Worm (Caenorhabditis elegans) whole organism, L4 larva: ENCODE data around the gene ZK697.14.

Experiments used
- F49E8.2 ChIP-seq: sonication (generic microtip); optimal IDR thresholded peaks from 2 replicates; lab custom pipeline; 2016; ENCODE audit warnings: missing compliant biosample characterization, mild to moderate bottlenecking, missing genetic modification characterization, borderline replicate concordance
- ama-1 ChIP-seq: fragments of 150-350 bp; optimal IDR thresholded peaks from 2 replicates; lab custom pipeline; 2014; ENCODE audit warnings: inconsistent platforms, mixed read lengths
- daf-16 ChIP-seq, 3 experiments: sonication (generic microtip); optimal IDR thresholded peaks; 2 replicates each; lab custom pipeline; 2016 to 2017; ENCODE audit warnings: missing genetic modification characterization in 3 of 3, missing genetic modification reagents in 3 of 3, mild to moderate bottlenecking in 2 of 3, missing compliant biosample characterization in 2 of 3, missing biosample characterization in 1 of 3, moderate library complexity in 1 of 3
- egl-27 ChIP-seq: sonication (generic microtip); optimal IDR thresholded peaks from 3 replicates; lab custom pipeline; 2017; ENCODE audit warnings: missing biosample characterization, missing genetic modification reagents, missing genetic modification characterization
- fkh-10 ChIP-seq: fragments of 150-350 bp; optimal IDR thresholded peaks from 2 replicates; lab custom pipeline; 2014; ENCODE audit warnings: missing biosample characterization, missing genetic modification reagents, missing genetic modification characterization
- hlh-11 ChIP-seq: fragments of 200-800 bp; sonication (Bioruptor generic); optimal IDR thresholded peaks from 2 replicates; lab custom pipeline; 2018; ENCODE audit warnings: mild to moderate bottlenecking, missing genetic modification characterization, missing compliant biosample characterization
- hlh-30 ChIP-seq: sonication (generic microtip); optimal IDR thresholded peaks from 2 replicates; lab custom pipeline; 2017; ENCODE audit warnings: antibody characterized with exemption, mild to moderate bottlenecking, missing genetic modification characterization, missing compliant biosample characterization; ENCODE audit not compliant: insufficient read depth
- jun-1 ChIP-seq: fragments of 150-350 bp; optimal IDR thresholded peaks from 2 replicates; lab custom pipeline; 2014; ENCODE audit warnings: missing biosample characterization, missing genetic modification reagents, missing genetic modification characterization
- nhr-25 ChIP-seq: sonication (generic microtip); optimal IDR thresholded peaks from 2 replicates; lab custom pipeline; 2017; ENCODE audit warnings: missing genetic modification characterization, mild to moderate bottlenecking, missing compliant biosample characterization, antibody characterized with exemption, moderate library complexity, borderline replicate concordance; ENCODE audit not compliant: insufficient read depth
- pha-4 ChIP-seq, 2 experiments: fragments of 150-350 bp in 1 of 2; fragments of 200-800 bp in 1 of 2; sonication (Bioruptor generic) in 1 of 2; IDR thresholded peaks in 1 of 2; optimal IDR thresholded peaks in 1 of 2; 2 replicates each; pipeline versions ENCODE4 v1.3.6 to Lab custom; 2014 to 2022; ENCODE audit warnings: missing genetic modification characterization in 2 of 2, missing genetic modification reagents in 2 of 2, missing biosample characterization in 1 of 2, missing compliant biosample characterization in 1 of 2
- pqm-1 ChIP-seq: sonication (generic microtip); optimal IDR thresholded peaks from 2 replicates; lab custom pipeline; 2017; ENCODE audit warnings: missing biosample characterization, missing genetic modification characterization
- snpc-4 ChIP-seq: fragments of 150-350 bp; optimal IDR thresholded peaks from 2 replicates; lab custom pipeline; 2014; ENCODE audit warnings: missing biosample characterization, missing genetic modification characterization
- zag-1 ChIP-seq: fragments of 150-350 bp; optimal IDR thresholded peaks from 2 replicates; lab custom pipeline; 2014; ENCODE audit warnings: missing biosample characterization, missing genetic modification characterization
- ztf-11 ChIP-seq: fragments of 150-350 bp; optimal IDR thresholded peaks from 2 replicates; lab custom pipeline; 2014; ENCODE audit warnings: missing biosample characterization, missing genetic modification characterization

ce11 chrV:1731918-1732317, 23.6 kb downstream of the ZK697.14 start, which contains the start of gene gst-21:
- no peak for TF ChIP-seq ama-1 (lab: Kevin White, UChicago)
- no peak for TF ChIP-seq zag-1 (tag; lab: Kevin White, UChicago)
- no peak for TF ChIP-seq F49E8.2
- no peak for TF ChIP-seq snpc-4
- no peak for TF ChIP-seq fkh-10
- TF ChIP-seq pqm-1 (tag; lab: Kevin White, UChicago) = no peak
- TF ChIP-seq hlh-30 (tag; lab: Kevin White, UChicago) = no peak
- TF ChIP-seq egl-27 (tag; lab: Kevin White, UChicago) = no peak
- TF ChIP-seq ztf-11 = no peak
- no peak for TF ChIP-seq daf-16 (GFP tag; optimal IDR thresholded peaks at IDR 0.05; lab: Kevin White, UChicago)
- no peak for TF ChIP-seq daf-16 (tag; optimal IDR thresholded peaks at IDR 0.05; lab: Kevin White, UChicago)
- TF ChIP-seq pha-4 (GFP tag; IDR thresholded peaks at IDR 0.05; lab: Robert Waterston, UW) = no peak
- no peak for TF ChIP-seq pha-4 (tag; optimal IDR thresholded peaks at IDR 0.05; lab: Kevin White, UChicago)
- no peak for TF ChIP-seq nhr-25 (tag; lab: Kevin White, UChicago)
- TF ChIP-seq jun-1 (tag; lab: Kevin White, UChicago) = no peak
- no peak for TF ChIP-seq hlh-11
